Fruit fly (Drosophila melanogaster) whole organism, embryonic: ENCODE measurements around the gene CG13833.

ENCODE experiments used
- BEAF-32 ChIP-seq: fragments of 200-800 bp; sonication (Bioruptor generic); optimal IDR thresholded peaks from 3 replicates; lab custom pipeline; 2017; ENCODE audit warnings: missing biosample characterization, missing genetic modification characterization, mild to moderate bottlenecking, moderate library complexity, missing genetic modification reagents
- Bgb ChIP-seq: fragments of 200-800 bp; sonication (Bioruptor generic); IDR thresholded peaks from 2 replicates; pipeline ENCODE4 v1.3.6; 2022; ENCODE audit warnings: missing biosample characterization, missing genetic modification characterization; ENCODE audit not compliant: partially characterized antibody
- CG11247 ChIP-seq: fragments of 200-800 bp; sonication (Bioruptor generic); IDR thresholded peaks from 2 replicates; pipeline ENCODE4 v1.3.6; 2022; ENCODE audit warnings: missing biosample characterization, missing genetic modification characterization
- CG12769 ChIP-seq: fragments of 200-800 bp; sonication (Bioruptor generic); optimal IDR thresholded peaks from 2 replicates; lab custom pipeline; 2019; ENCODE audit warnings: missing biosample characterization, mild to moderate bottlenecking, missing genetic modification characterization, moderate library complexity
- CG14710 ChIP-seq: fragments of 200-800 bp; sonication (Bioruptor generic); optimal IDR thresholded peaks from 3 replicates; lab custom pipeline; 2019; ENCODE audit warnings: missing biosample characterization, mild to moderate bottlenecking, missing genetic modification characterization, moderate library complexity
- CG1603 ChIP-seq: fragments of 200-800 bp; sonication (Bioruptor generic); optimal IDR thresholded peaks from 2 replicates; lab custom pipeline; 2019; ENCODE audit warnings: missing biosample characterization, mild to moderate bottlenecking, missing genetic modification characterization, moderate library complexity
- CG16779 ChIP-seq: fragments of 200-800 bp; sonication (Bioruptor generic); IDR thresholded peaks from 2 replicates; pipeline ENCODE4 v1.3.6; 2022; ENCODE audit warnings: missing biosample characterization, missing genetic modification characterization
- CG16813 ChIP-seq: fragments of 200-800 bp; sonication (Bioruptor generic); IDR thresholded peaks from 3 replicates; pipeline ENCODE4 v1.3.6; 2022; ENCODE audit warnings: missing biosample characterization, missing genetic modification characterization; ENCODE audit not compliant: partially characterized antibody
- CG31388 ChIP-seq: fragments of 200-800 bp; sonication (Bioruptor generic); optimal IDR thresholded peaks from 2 replicates; lab custom pipeline; 2016; ENCODE audit warnings: missing biosample characterization, missing genetic modification characterization
- CG32532 ChIP-seq: fragments of 200-800 bp; sonication (Bioruptor generic); IDR thresholded peaks from 2 replicates; pipeline ENCODE4 v1.3.6; 2022; ENCODE audit warnings: missing biosample characterization, missing genetic modification characterization
- CG32772 ChIP-seq: fragments of 200-800 bp; sonication (Bioruptor generic); IDR thresholded peaks from 2 replicates; pipeline ENCODE4 v1.3.6; 2022; ENCODE audit warnings: missing biosample characterization, missing genetic modification characterization
- CG34376 ChIP-seq: fragments of 200-800 bp; sonication (Bioruptor generic); optimal IDR thresholded peaks from 2 replicates; lab custom pipeline; 2018; ENCODE audit warnings: missing biosample characterization, mild to moderate bottlenecking, missing genetic modification characterization
- CG43689 ChIP-seq: fragments of 200-800 bp; sonication (Bioruptor generic); IDR thresholded peaks from 2 replicates; pipeline ENCODE4 v1.3.6; 2022; ENCODE audit warnings: missing biosample characterization, missing genetic modification characterization
- CG6683 ChIP-seq: fragments of 200-800 bp; sonication (Bioruptor generic); optimal IDR thresholded peaks from 2 replicates; lab custom pipeline; 2017; ENCODE audit warnings: missing biosample characterization, mild to moderate bottlenecking, missing genetic modification characterization, missing genetic modification reagents
- CG6765 ChIP-seq: fragments of 200-800 bp; sonication (Bioruptor generic); optimal IDR thresholded peaks from 3 replicates; lab custom pipeline; 2017; ENCODE audit warnings: missing biosample characterization, mild to moderate bottlenecking, missing genetic modification characterization
- CG6791 ChIP-seq: fragments of 200-800 bp; sonication (Bioruptor generic); IDR thresholded peaks from 3 replicates; pipeline ENCODE4 v1.3.6; 2022; ENCODE audit warnings: missing biosample characterization, missing genetic modification characterization; ENCODE audit not compliant: partially characterized antibody
- CG8944 ChIP-seq: fragments of 200-800 bp; sonication (Bioruptor generic); optimal IDR thresholded peaks from 3 replicates; lab custom pipeline; 2016; ENCODE audit warnings: missing biosample characterization, missing genetic modification characterization
- CrebB ChIP-seq: fragments of 200-800 bp; sonication (Bioruptor generic); optimal IDR thresholded peaks from 3 replicates; lab custom pipeline; 2018; ENCODE audit warnings: missing biosample characterization, mild to moderate bottlenecking, missing genetic modification characterization
- Dad ChIP-seq: fragments of 200-800 bp; sonication (Bioruptor generic); optimal IDR thresholded peaks from 3 replicates; lab custom pipeline; 2016; ENCODE audit warnings: missing biosample characterization, missing genetic modification characterization
- Elba2 ChIP-seq: fragments of 200-800 bp; sonication (Bioruptor generic); optimal IDR thresholded peaks from 3 replicates; lab custom pipeline; 2016; ENCODE audit warnings: missing biosample characterization, missing genetic modification characterization
- HLH4C ChIP-seq: fragments of 200-800 bp; sonication (Bioruptor generic); IDR thresholded peaks from 3 replicates; pipeline ENCODE4 v1.3.6; 2022; ENCODE audit warnings: missing biosample characterization, missing genetic modification characterization; ENCODE audit not compliant: partially characterized antibody
- Hand ChIP-seq: fragments of 200-800 bp; sonication (Bioruptor generic); optimal IDR thresholded peaks from 2 replicates; lab custom pipeline; 2017; ENCODE audit warnings: mild to moderate bottlenecking, missing biosample characterization, missing genetic modification reagents, missing genetic modification characterization
- Hmr ChIP-seq: fragments of 200-800 bp; sonication (Bioruptor generic); optimal IDR thresholded peaks from 3 replicates; lab custom pipeline; 2017; ENCODE audit warnings: mild to moderate bottlenecking, missing biosample characterization, missing genetic modification reagents, missing genetic modification characterization
- NC2β ChIP-seq: fragments of 200-800 bp; sonication (Bioruptor generic); optimal IDR thresholded peaks from 2 replicates; lab custom pipeline; 2016; ENCODE audit warnings: missing biosample characterization, missing genetic modification characterization
- Neu2 ChIP-seq: fragments of 200-800 bp; sonication (Bioruptor generic); optimal IDR thresholded peaks from 3 replicates; lab custom pipeline; 2016; ENCODE audit warnings: missing biosample characterization, missing genetic modification characterization, borderline replicate concordance
- Rfx ChIP-seq: fragments of 200-800 bp; sonication (Bioruptor generic); IDR thresholded peaks from 2 replicates; pipeline ENCODE4 v1.3.6; 2022; ENCODE audit warnings: missing biosample characterization, missing genetic modification characterization
- Sry-δ ChIP-seq: fragments of 200-800 bp; sonication (Bioruptor generic); optimal IDR thresholded peaks from 2 replicates; lab custom pipeline; 2016; ENCODE audit warnings: missing biosample characterization, missing genetic modification characterization
- Ssrp ChIP-seq: fragments of 200-800 bp; sonication (Bioruptor generic); optimal IDR thresholded peaks from 2 replicates; lab custom pipeline; 2018; ENCODE audit warnings: missing biosample characterization, mild to moderate bottlenecking, missing genetic modification characterization, moderate library complexity
- ab ChIP-seq: fragments of 200-800 bp; sonication (Bioruptor generic); optimal IDR thresholded peaks from 2 replicates; lab custom pipeline; 2016; ENCODE audit warnings: missing biosample characterization, missing genetic modification characterization
- bab2 ChIP-seq: fragments of 200-800 bp; sonication (Bioruptor generic); optimal IDR thresholded peaks from 2 replicates; lab custom pipeline; 2016; ENCODE audit warnings: missing biosample characterization, missing genetic modification characterization
- chinmo ChIP-seq: fragments of 200-800 bp; sonication (Bioruptor generic); IDR thresholded peaks from 4 replicates; pipeline ENCODE4 v1.3.6; 2022; ENCODE audit warnings: missing biosample characterization, missing genetic modification characterization; ENCODE audit not compliant: partially characterized antibody
- cwo ChIP-seq: fragments of 200-800 bp; sonication (Bioruptor generic); optimal IDR thresholded peaks from 3 replicates; lab custom pipeline; 2017; ENCODE audit warnings: missing biosample characterization, missing genetic modification characterization, mild to moderate bottlenecking, moderate library complexity, missing genetic modification reagents
- dati ChIP-seq: fragments of 200-800 bp; sonication (Bioruptor generic); IDR thresholded peaks from 2 replicates; pipeline ENCODE4 v1.3.6; 2022; ENCODE audit warnings: missing biosample characterization, missing genetic modification characterization
- gem ChIP-seq: fragments of 200-800 bp; sonication (Bioruptor generic); optimal IDR thresholded peaks from 2 replicates; lab custom pipeline; 2019; ENCODE audit warnings: missing biosample characterization, mild to moderate bottlenecking, missing genetic modification characterization, moderate library complexity
- kah ChIP-seq: fragments of 200-800 bp; sonication (Bioruptor generic); optimal IDR thresholded peaks from 2 replicates; lab custom pipeline; 2018; ENCODE audit warnings: missing biosample characterization, mild to moderate bottlenecking, missing genetic modification characterization
- lilli ChIP-seq: fragments of 200-800 bp; sonication (Bioruptor generic); optimal IDR thresholded peaks from 3 replicates; lab custom pipeline; 2016; ENCODE audit warnings: missing biosample characterization, missing genetic modification characterization
- pros ChIP-seq: fragments of 200-800 bp; sonication (Bioruptor generic); optimal IDR thresholded peaks from 3 replicates; lab custom pipeline; 2019; ENCODE audit warnings: missing biosample characterization, mild to moderate bottlenecking, missing genetic modification characterization, moderate library complexity
- psq ChIP-seq: fragments of 200-800 bp; sonication (Bioruptor generic); optimal IDR thresholded peaks from 2 replicates; lab custom pipeline; 2017; ENCODE audit warnings: missing biosample characterization, missing genetic modification characterization
- repo ChIP-seq: fragments of 200-800 bp; sonication (Bioruptor generic); optimal IDR thresholded peaks from 2 replicates; lab custom pipeline; 2016; ENCODE audit warnings: missing biosample characterization, missing genetic modification characterization
- sc ChIP-seq, 3 experiments: fragments of >200 bp in 2 of 3; fragments of 200-800 bp in 1 of 3; sonication (Bioruptor generic) in 1 of 3; optimal IDR thresholded peaks; 2 replicates in 2 of 3; 3 replicates in 1 of 3; lab custom pipeline; 2017; ENCODE audit warnings: mild to moderate bottlenecking in 1 of 3, missing biosample characterization in 1 of 3, missing genetic modification characterization in 1 of 3, missing genetic modification reagents in 1 of 3
- schlank ChIP-seq: fragments of 200-800 bp; sonication (Bioruptor generic); optimal IDR thresholded peaks from 2 replicates; lab custom pipeline; 2018; ENCODE audit warnings: missing biosample characterization, mild to moderate bottlenecking, missing genetic modification characterization
- sd ChIP-seq: fragments of 200-800 bp; sonication (Bioruptor generic); optimal IDR thresholded peaks from 3 replicates; lab custom pipeline; 2018; ENCODE audit warnings: missing biosample characterization, mild to moderate bottlenecking, missing genetic modification characterization, moderate library complexity
- sim ChIP-seq: fragments of 200-800 bp; sonication (Bioruptor generic); IDR thresholded peaks from 2 replicates; pipeline ENCODE4 v1.3.6; 2022; ENCODE audit warnings: missing biosample characterization, missing genetic modification characterization
- slbo ChIP-seq: fragments of 200-800 bp; sonication (Bioruptor generic); IDR thresholded peaks from 2 replicates; pipeline ENCODE4 v1.3.6; 2022; ENCODE audit warnings: missing biosample characterization, missing genetic modification characterization
- slp2 ChIP-seq: fragments of 200-800 bp; sonication (Bioruptor generic); optimal IDR thresholded peaks from 2 replicates; lab custom pipeline; 2016; ENCODE audit warnings: missing biosample characterization, missing genetic modification characterization
- toy ChIP-seq: fragments of 200-800 bp; sonication (Bioruptor generic); IDR thresholded peaks from 2 replicates; pipeline ENCODE4 v1.3.6; 2022; ENCODE audit warnings: missing biosample characterization, missing genetic modification characterization
- trh ChIP-seq: fragments of 200-800 bp; sonication (Bioruptor generic); optimal IDR thresholded peaks from 2 replicates; lab custom pipeline; 2016; ENCODE audit warnings: missing biosample characterization, missing genetic modification characterization
- tx ChIP-seq: fragments of 200-800 bp; sonication (Bioruptor generic); optimal IDR thresholded peaks from 2 replicates; lab custom pipeline; 2016; ENCODE audit warnings: missing biosample characterization, missing genetic modification characterization
- zen ChIP-seq: fragments of 200-800 bp; sonication (Bioruptor generic); optimal IDR thresholded peaks from 3 replicates; lab custom pipeline; 2018; ENCODE audit warnings: missing biosample characterization, mild to moderate bottlenecking, missing genetic modification characterization, moderate library complexity

CG13833 gene

DNA sequence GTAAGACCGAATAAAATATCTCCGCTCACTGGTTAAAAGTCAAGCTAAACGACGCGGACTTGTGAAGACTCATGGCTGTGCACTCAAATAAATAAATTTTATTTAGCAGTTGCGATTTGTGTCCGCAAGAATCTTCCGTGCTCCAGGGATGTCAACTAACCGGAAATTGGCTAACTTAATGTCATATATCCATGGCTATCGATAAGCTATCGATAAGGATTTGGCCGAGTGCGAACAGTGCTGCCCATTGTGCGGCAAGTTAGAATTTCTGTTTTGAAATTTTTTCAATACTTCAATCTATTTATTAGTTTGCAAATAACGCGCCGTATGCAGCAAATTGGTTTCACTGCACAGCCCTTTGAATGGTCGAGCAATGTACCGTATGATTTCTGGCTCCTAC lies 18.6 kb upstream of the CG13833 start, which contains the start of gene p53 (continued):
- TF ChIP-seq cwo: no peak
- peak; percentile 38; the same call in 1 of the 2 replicates for TF ChIP-seq toy (GFP tag; lab: Robert Waterston, UW)
- peak; percentile 73 for TF ChIP-seq CG14710 (tag; lab: Kevin White, UChicago)
- TF ChIP-seq chinmo (GFP tag; lab: Robert Waterston, UW): 0 out of 4 replicates have a peak, but pooled peaks have one; percentile 48
- peak; percentile 87 for TF ChIP-seq CG11247 (GFP tag; lab: Robert Waterston, UW)
- peak; percentile 84 for TF ChIP-seq NC2β (GFP tag; lab: Kevin White, UChicago)
- TF ChIP-seq Bgb (GFP tag; lab: Robert Waterston, UW): peak; percentile 76
- TF ChIP-seq CG8944 (GFP tag; lab: Kevin White, UChicago): peak; percentile 20
- peak; percentile 63; the same call in 1 of the 2 replicates for TF ChIP-seq CG32772 (GFP tag; lab: Robert Waterston, UW)
- TF ChIP-seq slp2: peak; percentile 64
- TF ChIP-seq Hmr (GFP tag; lab: Kevin White, UChicago): peak; percentile 86
- peak; percentile 47 for TF ChIP-seq lilli
- peak; percentile 78 for TF ChIP-seq CG34376 (GFP tag; lab: Kevin White, UChicago)
- TF ChIP-seq CG16779 (GFP tag; lab: Robert Waterston, UW): 0 out of 2 replicates have a peak, but pooled peaks have one; percentile 5
- TF ChIP-seq CG12769 (tag; lab: Kevin White, UChicago): no peak
- no peak for TF ChIP-seq Neu2 (GFP tag; lab: Kevin White, UChicago)
- TF ChIP-seq schlank: peak; percentile 74
- peak; percentile 40 for TF ChIP-seq kah (GFP tag; lab: Kevin White, UChicago)
- TF ChIP-seq sd (tag; lab: Kevin White, UChicago): peak; percentile 4
- peak; percentile 74 for TF ChIP-seq Sry-δ (GFP tag; lab: Kevin White, UChicago)
- peak; percentile 76 for TF ChIP-seq CG16813 (GFP tag; lab: Robert Waterston, UW)
- TF ChIP-seq Elba2: no peak
- TF ChIP-seq zen (tag; lab: Kevin White, UChicago): peak; percentile 52
- peak; percentile 80 for TF ChIP-seq CG6791 (GFP tag; lab: Robert Waterston, UW)
- TF ChIP-seq tx: peak; percentile 12
- no peak for TF ChIP-seq gem (tag; lab: Kevin White, UChicago)
- no peak; the same call in 1 of the 2 replicates for TF ChIP-seq CG43689 (GFP tag; lab: Robert Waterston, UW)
- TF ChIP-seq pros (GFP tag; lab: Kevin White, UChicago): no peak
- peak; percentile 48 for TF ChIP-seq Ssrp (tag; lab: Kevin White, UChicago)
- peak; percentile 88 for TF ChIP-seq CG6765 (GFP tag; lab: Kevin White, UChicago)
- TF ChIP-seq ab: no peak
- TF ChIP-seq Hand (GFP tag; lab: Kevin White, UChicago): peak; percentile 35
- TF ChIP-seq Rfx (GFP tag; lab: Robert Waterston, UW): peak; percentile 89
- TF ChIP-seq dati: peak; percentile 48; the same call in 1 of the 2 replicates
- no peak for TF ChIP-seq CG1603 (tag; lab: Kevin White, UChicago)
- TF ChIP-seq BEAF-32 (GFP tag; lab: Kevin White, UChicago): peak; percentile 79
- TF ChIP-seq CrebB (tag; lab: Kevin White, UChicago): peak; percentile 80
- TF ChIP-seq trh (GFP tag; lab: Kevin White, UChicago): peak; percentile 47
- peak; percentile 75 for TF ChIP-seq Dad (GFP tag; lab: Kevin White, UChicago)
- no peak for TF ChIP-seq sc (optimal IDR thresholded peaks at IDR 0.05; lab: Kevin White, UChicago)
- TF ChIP-seq sc (GFP tag; optimal IDR thresholded peaks at IDR 0.05; lab: Kevin White, UChicago): peak; percentile 64
- TF ChIP-seq HLH4C: peak; percentile 64
- peak; percentile 63 for TF ChIP-seq repo (GFP tag; lab: Kevin White, UChicago)
- peak; percentile 77 for TF ChIP-seq slbo
- TF ChIP-seq CG32532 (GFP tag; lab: Robert Waterston, UW): peak; percentile 80
- TF ChIP-seq psq: no peak
- peak; percentile 60; the same call in 1 of the 2 replicates for TF ChIP-seq sim
- TF ChIP-seq CG31388 (GFP tag; lab: Kevin White, UChicago): no peak
- TF ChIP-seq bab2: peak; percentile 41
- peak; percentile 64 for TF ChIP-seq CG6683 (GFP tag; lab: Kevin White, UChicago)
